Worm (Caenorhabditis elegans) whole organism, L3 larva: ENCODE measurements around the gene F53G2.1.

Experiments used
- ceh-82 ChIP-seq: fragments of 150-350 bp; optimal IDR thresholded peaks from 2 replicates; lab custom pipeline; 2014; ENCODE audit warnings: missing biosample characterization, missing genetic modification characterization
- elt-1 ChIP-seq: fragments of 150-350 bp; optimal IDR thresholded peaks from 2 replicates; lab custom pipeline; 2014; ENCODE audit warnings: missing biosample characterization, missing genetic modification characterization
- jun-1 ChIP-seq: fragments of 150-350 bp; optimal IDR thresholded peaks from 2 replicates; lab custom pipeline; 2014; ENCODE audit warnings: missing biosample characterization, missing genetic modification reagents, missing genetic modification characterization
- nfya-1 ChIP-seq: sonication (generic microtip); optimal IDR thresholded peaks from 2 replicates; lab custom pipeline; 2017; ENCODE audit warnings: missing genetic modification characterization, mild to moderate bottlenecking, missing compliant biosample characterization, antibody characterized with exemption, moderate library complexity; ENCODE audit not compliant: insufficient read depth
- nhr-11 ChIP-seq: fragments of 150-350 bp; optimal IDR thresholded peaks from 2 replicates; lab custom pipeline; 2014; ENCODE audit warnings: missing biosample characterization, missing genetic modification characterization
- nhr-23 ChIP-seq: fragments of 150-350 bp; optimal IDR thresholded peaks from 2 replicates; lab custom pipeline; 2014; ENCODE audit warnings: missing biosample characterization, missing genetic modification reagents, missing genetic modification characterization
- nhr-25 ChIP-seq: sonication (generic microtip); optimal IDR thresholded peaks from 2 replicates; lab custom pipeline; 2017; ENCODE audit warnings: missing biosample characterization, missing genetic modification characterization
- nhr-43 ChIP-seq: sonication (generic microtip); optimal IDR thresholded peaks from 2 replicates; lab custom pipeline; 2016; ENCODE audit warnings: mild to moderate bottlenecking, missing genetic modification characterization, missing compliant biosample characterization; ENCODE audit not compliant: poor library complexity, severe bottlenecking
- nhr-67 ChIP-seq: fragments of 150-350 bp; optimal IDR thresholded peaks from 2 replicates; lab custom pipeline; 2014; ENCODE audit warnings: missing biosample characterization, missing genetic modification characterization
- nhr-76 ChIP-seq: fragments of 150-350 bp; sonication (generic microtip); optimal IDR thresholded peaks from 5 replicates; lab custom pipeline; 2014; ENCODE audit warnings: missing biosample characterization, missing genetic modification characterization
- nhr-77 ChIP-seq: fragments of 150-350 bp; optimal IDR thresholded peaks from 2 replicates; lab custom pipeline; 2014; ENCODE audit warnings: missing biosample characterization, missing genetic modification characterization
- pha-4 ChIP-seq: fragments of 150-350 bp; optimal IDR thresholded peaks from 2 replicates; lab custom pipeline; 2014; ENCODE audit warnings: missing biosample characterization, missing genetic modification reagents, missing genetic modification characterization
- skn-1 ChIP-seq: fragments of 150-350 bp; optimal IDR thresholded peaks from 2 replicates; lab custom pipeline; 2014; ENCODE audit warnings: missing biosample characterization, missing genetic modification characterization
- unc-62 ChIP-seq: fragments of 150-350 bp; sonication (generic microtip); optimal IDR thresholded peaks from 4 replicates; lab custom pipeline; 2014; ENCODE audit warnings: missing biosample characterization, missing genetic modification reagents, missing genetic modification characterization

- TF ChIP-seq pha-4 (tag; lab: Kevin White, UChicago): no peak
- TF ChIP-seq unc-62 (GFP tag; lab: Kevin White, UChicago): no peak
- no peak for TF ChIP-seq nhr-77 (tag; lab: Kevin White, UChicago)
- TF ChIP-seq ceh-82 (tag; lab: Kevin White, UChicago): no peak
- no peak for TF ChIP-seq skn-1 (tag; lab: Kevin White, UChicago)
- TF ChIP-seq nhr-25: no peak
- no peak for TF ChIP-seq nhr-23 (tag; lab: Kevin White, UChicago)
- no peak for TF ChIP-seq nfya-1 (tag; lab: Kevin White, UChicago)
- no peak for TF ChIP-seq jun-1 (tag; lab: Kevin White, UChicago)
- no peak for TF ChIP-seq nhr-67 (tag; lab: Kevin White, UChicago)
- TF ChIP-seq nhr-43 (tag; lab: Kevin White, UChicago): no peak
- no peak for TF ChIP-seq nhr-76 (tag; lab: Kevin White, UChicago)
- TF ChIP-seq nhr-11 (tag; lab: Kevin White, UChicago): no peak
- TF ChIP-seq elt-1 (tag; lab: Kevin White, UChicago): no peak
These were observed 15.4 kb downstream of the F53G2.1 start for ce11 chrII:2503703-2504430.
